Worm (Caenorhabditis elegans): Measurements from ENCODE around the gene C53A5.13.
A peak's percentile ranks its signal among the peaks of the same experiment; 100 is the strongest.

C53A5.13 gene

ce11 chrV:14525089-14525488 is 21.6 kb upstream of the C53A5.13 start, which contains the start of gene hda-1:
Gene hda-1 (plus strand): TSS chrV:14525389.
- no peak for TF ChIP-seq zag-1 (tag; optimal IDR thresholded peaks at IDR 0.05)
- TF ChIP-seq sdz-12 (GFP tag; optimal IDR thresholded peaks at IDR 0.05): no peak
- no peak for TF ChIP-seq spr-3 (GFP tag; optimal IDR thresholded peaks at IDR 0.05)
- TF ChIP-seq hlh-11 (tag; optimal IDR thresholded peaks at IDR 0.05): no peak
- no peak for TF ChIP-seq egl-43 (GFP tag; IDR thresholded peaks at IDR 0.05)
- no peak for TF ChIP-seq pqm-1 (tag; optimal IDR thresholded peaks at IDR 0.05)
- no peak for TF ChIP-seq egl-27 (tag; optimal IDR thresholded peaks at IDR 0.05)
- TF ChIP-seq ZK337.2 (GFP tag; IDR thresholded peaks at IDR 0.05): no peak
- no peak for TF ChIP-seq skn-1 (tag; optimal IDR thresholded peaks at IDR 0.05)
- no peak for TF ChIP-seq mxl-2 (GFP tag; conservative IDR thresholded peaks at IDR 0.05)
- TF ChIP-seq F49E8.2 (tag; optimal IDR thresholded peaks at IDR 0.05; ENCODE audit: borderline replicate concordance): no peak
- no peak for TF ChIP-seq spr-1 (tag; optimal IDR thresholded peaks at IDR 0.05)

ce11 chrV:14527210-14527609 is 19.5 kb upstream of the C53A5.13 start:
- TF ChIP-seq nhr-28 (tag; optimal IDR thresholded peaks at IDR 0.05): no peak
- TF ChIP-seq ces-1 (GFP tag; optimal IDR thresholded peaks at IDR 0.05): peak; percentile 53

- no peak for TF ChIP-seq snpc-1.2 (GFP tag; IDR thresholded peaks at IDR 0.05)
- no peak for TF ChIP-seq unc-130 (GFP tag; optimal IDR thresholded peaks at IDR 0.05)
- no peak for TF ChIP-seq nhr-42 (GFP tag; IDR thresholded peaks at IDR 0.05)
- TF ChIP-seq ceh-32 (tag; optimal IDR thresholded peaks at IDR 0.05; ENCODE audit: poor library complexity): no peak
- TF ChIP-seq ceh-82 (tag; optimal IDR thresholded peaks at IDR 0.05): no peak
- no peak for TF ChIP-seq R02D3.7 (tag; optimal IDR thresholded peaks at IDR 0.05)
- no peak for TF ChIP-seq F10B5.3 (tag; optimal IDR thresholded peaks at IDR 0.05)
- TF ChIP-seq F37D6.2 (tag; optimal IDR thresholded peaks at IDR 0.05): no peak
- no peak for TF ChIP-seq ceh-20 (GFP tag; IDR thresholded peaks at IDR 0.05)
- TF ChIP-seq hmg-1.1 (GFP tag; IDR thresholded peaks at IDR 0.05): no peak
- no peak for TF ChIP-seq Y75B8A.6 (GFP tag; IDR thresholded peaks at IDR 0.05)
- no peak for TF ChIP-seq pqm-1 (tag; optimal IDR thresholded peaks at IDR 0.05)
- no peak for TF ChIP-seq nhr-111 (GFP tag; optimal IDR thresholded peaks at IDR 0.05)
- TF ChIP-seq daf-8 (GFP tag; IDR thresholded peaks at IDR 0.05): no peak
- TF ChIP-seq dmd-6 (GFP tag; IDR thresholded peaks at IDR 0.05): no peak
- no peak for TF ChIP-seq zfp-2 (tag; optimal IDR thresholded peaks at IDR 0.05)
- no peak for TF ChIP-seq Y5F2A.4 (GFP tag; optimal IDR thresholded peaks at IDR 0.05)
Observed at ce11 chrV:14530813-14531212, 15.9 kb upstream of the C53A5.13 start, which contains the start of gene kcnl-4. Gene kcnl-4 (plus strand): TSS chrV:14531113.

DNA sequence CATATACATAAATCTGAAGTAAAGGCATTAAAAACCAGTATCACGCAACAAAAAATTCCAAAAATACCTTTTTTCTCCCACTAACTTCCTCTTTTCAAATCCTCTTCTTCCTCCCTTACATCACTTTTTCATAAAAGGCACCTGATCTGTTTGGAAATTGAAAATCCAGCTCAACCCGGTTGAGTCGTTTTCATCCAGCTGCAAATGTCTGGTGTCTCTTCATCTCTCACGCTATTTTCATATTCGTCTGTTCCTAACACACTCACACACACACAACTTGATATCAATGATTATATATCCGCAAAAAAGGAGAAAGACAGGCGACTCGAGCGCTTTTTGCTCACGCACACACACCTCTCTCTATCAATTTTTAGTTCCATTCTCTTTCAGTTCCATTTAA is 14.3 kb upstream of the C53A5.13 start:
- TF ChIP-seq F44E2.7 (GFP tag; IDR thresholded peaks at IDR 0.05) (no peak), lin-38 (GFP tag; IDR thresholded peaks at IDR 0.05) (no peak), aha-1 (tag) (peak; percentile 70)

DNA sequence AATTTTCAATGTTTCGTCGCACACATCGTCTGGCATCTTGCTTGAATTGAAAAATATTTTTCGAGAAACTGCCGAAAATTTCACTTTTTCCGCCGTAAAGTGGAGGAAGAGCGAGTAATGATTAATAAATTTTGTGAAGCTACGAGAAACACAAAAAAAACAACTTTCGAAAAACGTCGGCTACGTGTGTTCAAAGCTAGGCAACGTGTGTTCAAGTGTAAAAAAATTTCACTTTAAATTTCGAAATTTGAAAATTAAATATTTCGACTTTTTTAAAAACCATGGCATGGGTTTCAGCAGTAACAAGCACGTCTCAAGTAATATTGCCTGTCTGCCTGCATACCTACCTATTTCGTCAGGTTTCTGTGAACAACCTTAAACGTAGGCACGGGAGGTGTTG is 10.4 kb upstream of the C53A5.13 start, which contains the start of gene tag-191:
TSS of gene tag-191 (minus strand) at position 101 of the 400 bp plus-strand sequence.
- TF ChIP-seq unc-62 (GFP tag; optimal IDR thresholded peaks at IDR 0.05 in 1 of 2) (peak in 1 of 2 experiments; percentile 11), unc-62 (tag; optimal IDR thresholded peaks at IDR 0.05) (no peak), Y105C5A.15 (GFP tag; IDR thresholded peaks at IDR 0.05) (no peak), nhr-10 (tag; optimal IDR thresholded peaks at IDR 0.05) (no peak)

Data from whole organism, L4 larva.